Fruit fly (Drosophila melanogaster) whole organism, embryonic: Measurements from ENCODE around the gene MED14.

Source experiments
- Aef1 ChIP-seq: fragments of 200-800 bp; sonication (Bioruptor generic); IDR thresholded peaks from 3 replicates; pipeline ENCODE4 v1.3.6; 2022; ENCODE audit warnings: missing biosample characterization, missing genetic modification characterization
- Blimp-1 ChIP-seq: fragments of 200-800 bp; sonication (Bioruptor generic); optimal IDR thresholded peaks from 3 replicates; lab custom pipeline; 2018; ENCODE audit warnings: missing biosample characterization, missing genetic modification characterization, mild to moderate bottlenecking, moderate library complexity, missing genetic modification reagents
- CG1024 ChIP-seq: fragments of 200-800 bp; sonication (Bioruptor generic); IDR thresholded peaks from 2 replicates; pipeline ENCODE4 v1.3.6; 2022; ENCODE audit warnings: missing biosample characterization, missing genetic modification characterization
- CG12104 ChIP-seq: fragments of 200-800 bp; sonication (Bioruptor generic); optimal IDR thresholded peaks from 3 replicates; lab custom pipeline; 2016; ENCODE audit warnings: missing biosample characterization, missing genetic modification characterization
- CG12391 ChIP-seq: fragments of 200-800 bp; sonication (Bioruptor generic); optimal IDR thresholded peaks from 3 replicates; lab custom pipeline; 2018; ENCODE audit warnings: missing biosample characterization, mild to moderate bottlenecking, missing genetic modification characterization, moderate library complexity
- CG13624 ChIP-seq: fragments of 200-800 bp; sonication (Bioruptor generic); optimal IDR thresholded peaks from 2 replicates; lab custom pipeline; 2016; ENCODE audit warnings: missing biosample characterization, missing genetic modification characterization
- CG15011 ChIP-seq: fragments of 200-800 bp; sonication (Bioruptor generic); optimal IDR thresholded peaks from 3 replicates; lab custom pipeline; 2018; ENCODE audit warnings: missing biosample characterization, mild to moderate bottlenecking, missing genetic modification characterization
- CG16779 ChIP-seq: fragments of 200-800 bp; sonication (Bioruptor generic); IDR thresholded peaks from 2 replicates; pipeline ENCODE4 v1.3.6; 2022; ENCODE audit warnings: missing biosample characterization, missing genetic modification characterization
- CG17802 ChIP-seq: fragments of 200-800 bp; sonication (Bioruptor generic); optimal IDR thresholded peaks from 2 replicates; lab custom pipeline; 2018; ENCODE audit warnings: missing biosample characterization, mild to moderate bottlenecking, missing genetic modification characterization, moderate library complexity
- CG18619 ChIP-seq: fragments of 200-800 bp; sonication (Bioruptor generic); optimal IDR thresholded peaks from 3 replicates; lab custom pipeline; 2017; ENCODE audit warnings: missing biosample characterization, mild to moderate bottlenecking, missing genetic modification characterization
- CG2129 ChIP-seq: fragments of 200-800 bp; sonication (Bioruptor generic); IDR thresholded peaks from 2 replicates; pipeline ENCODE4 v1.3.6; 2022; ENCODE audit warnings: missing biosample characterization, missing genetic modification characterization; ENCODE audit not compliant: partially characterized antibody
- CG32772 ChIP-seq: fragments of 200-800 bp; sonication (Bioruptor generic); IDR thresholded peaks from 2 replicates; pipeline ENCODE4 v1.3.6; 2022; ENCODE audit warnings: missing biosample characterization, missing genetic modification characterization
- CG33213 ChIP-seq: fragments of 200-800 bp; sonication (Bioruptor generic); optimal IDR thresholded peaks from 3 replicates; lab custom pipeline; 2016; ENCODE audit warnings: missing biosample characterization, missing genetic modification characterization
- CG33557 ChIP-seq: fragments of 200-800 bp; sonication (Bioruptor generic); optimal IDR thresholded peaks from 2 replicates; lab custom pipeline; 2019; ENCODE audit warnings: missing biosample characterization, mild to moderate bottlenecking, missing genetic modification characterization, moderate library complexity
- CG4854 ChIP-seq: fragments of 200-800 bp; sonication (Bioruptor generic); optimal IDR thresholded peaks from 2 replicates; lab custom pipeline; 2016; ENCODE audit warnings: missing biosample characterization, missing genetic modification characterization, inconsistent platforms
- CG6654 ChIP-seq: fragments of 200-800 bp; sonication (Bioruptor generic); optimal IDR thresholded peaks from 2 replicates; lab custom pipeline; 2017; ENCODE audit warnings: missing biosample characterization, mild to moderate bottlenecking, missing genetic modification characterization
- CG6689 ChIP-seq: fragments of 200-800 bp; sonication (Bioruptor generic); IDR thresholded peaks from 2 replicates; pipeline ENCODE4 v1.3.6; 2022; ENCODE audit warnings: missing biosample characterization, missing genetic modification characterization
- CG7357 ChIP-seq: fragments of 200-800 bp; sonication (Bioruptor generic); IDR thresholded peaks from 3 replicates; pipeline ENCODE4 v1.3.6; 2022; ENCODE audit warnings: missing biosample characterization, missing genetic modification characterization
- CG7987 ChIP-seq: fragments of 200-800 bp; sonication (Bioruptor generic); optimal IDR thresholded peaks from 2 replicates; lab custom pipeline; 2018; ENCODE audit warnings: missing biosample characterization, mild to moderate bottlenecking, missing genetic modification characterization, moderate library complexity
- CG8388 ChIP-seq: fragments of 200-800 bp; sonication (Bioruptor generic); optimal IDR thresholded peaks from 2 replicates; lab custom pipeline; 2019; ENCODE audit warnings: missing biosample characterization, mild to moderate bottlenecking, missing genetic modification characterization, moderate library complexity
- CG8478 ChIP-seq: fragments of >200 bp; optimal IDR thresholded peaks from 2 replicates; lab custom pipeline; 2018
- CG9727 ChIP-seq: fragments of 200-800 bp; sonication (Bioruptor generic); optimal IDR thresholded peaks from 3 replicates; lab custom pipeline; 2017; ENCODE audit warnings: missing biosample characterization, mild to moderate bottlenecking, missing genetic modification characterization
- CG9797 ChIP-seq: fragments of 200-800 bp; sonication (Bioruptor generic); optimal IDR thresholded peaks from 3 replicates; lab custom pipeline; 2018; ENCODE audit warnings: missing biosample characterization, mild to moderate bottlenecking, missing genetic modification characterization
- CG9817 ChIP-seq: fragments of 200-800 bp; sonication (Bioruptor generic); optimal IDR thresholded peaks from 2 replicates; lab custom pipeline; 2018; ENCODE audit warnings: missing biosample characterization, mild to moderate bottlenecking, missing genetic modification characterization, moderate library complexity
- CG9876 ChIP-seq: fragments of 200-800 bp; sonication (Bioruptor generic); optimal IDR thresholded peaks from 2 replicates; lab custom pipeline; 2016; ENCODE audit warnings: missing biosample characterization, missing genetic modification characterization
- CG9932 ChIP-seq: fragments of 200-800 bp; sonication (Bioruptor generic); IDR thresholded peaks from 2 replicates; pipeline ENCODE4 v1.3.6; 2022; ENCODE audit warnings: missing biosample characterization, missing genetic modification characterization
- HmgD ChIP-seq: fragments of 200-800 bp; sonication (Bioruptor generic); optimal IDR thresholded peaks from 3 replicates; lab custom pipeline; 2016; ENCODE audit warnings: missing biosample characterization, missing genetic modification characterization
- Hsf ChIP-seq: fragments of 200-800 bp; sonication (Bioruptor generic); optimal IDR thresholded peaks from 3 replicates; lab custom pipeline; 2016; ENCODE audit warnings: missing biosample characterization, missing genetic modification characterization
- Jarid2 ChIP-seq: fragments of 200-800 bp; sonication (Bioruptor generic); optimal IDR thresholded peaks from 3 replicates; lab custom pipeline; 2017; ENCODE audit warnings: mild to moderate bottlenecking, missing biosample characterization, missing genetic modification reagents, missing genetic modification characterization
- Neu2 ChIP-seq: fragments of 200-800 bp; sonication (Bioruptor generic); optimal IDR thresholded peaks from 3 replicates; lab custom pipeline; 2016; ENCODE audit warnings: missing biosample characterization, missing genetic modification characterization, borderline replicate concordance
- Rfx ChIP-seq: fragments of 200-800 bp; sonication (Bioruptor generic); IDR thresholded peaks from 2 replicates; pipeline ENCODE4 v1.3.6; 2022; ENCODE audit warnings: missing biosample characterization, missing genetic modification characterization
- Stat92E ChIP-seq, 3 experiments: fragments of >200 bp in 2 of 3; fragments of 200-800 bp in 1 of 3; sonication (Bioruptor generic) in 1 of 3; optimal IDR thresholded peaks; 2 replicates each; lab custom pipeline; 2017 to 2019; ENCODE audit warnings: missing biosample characterization in 3 of 3, missing genetic modification characterization in 3 of 3, mild to moderate bottlenecking in 1 of 3, moderate library complexity in 1 of 3
- amos ChIP-seq: fragments of 200-800 bp; sonication (Bioruptor generic); IDR thresholded peaks from 2 replicates; pipeline ENCODE4 v1.3.6; 2022; ENCODE audit warnings: missing biosample characterization, missing genetic modification characterization; ENCODE audit not compliant: partially characterized antibody
- ash1 ChIP-seq: fragments of 200-800 bp; sonication (Bioruptor generic); optimal IDR thresholded peaks from 2 replicates; lab custom pipeline; 2018; ENCODE audit warnings: missing biosample characterization, mild to moderate bottlenecking, missing genetic modification characterization
- cato ChIP-seq: fragments of 200-800 bp; sonication (Bioruptor generic); optimal IDR thresholded peaks from 2 replicates; lab custom pipeline; 2016; ENCODE audit warnings: missing biosample characterization, missing genetic modification characterization, borderline replicate concordance
- cg ChIP-seq: fragments of 200-800 bp; sonication (Bioruptor generic); optimal IDR thresholded peaks from 3 replicates; lab custom pipeline; 2019; ENCODE audit warnings: missing biosample characterization, mild to moderate bottlenecking, missing genetic modification characterization, moderate library complexity
- chinmo ChIP-seq: fragments of 200-800 bp; sonication (Bioruptor generic); IDR thresholded peaks from 4 replicates; pipeline ENCODE4 v1.3.6; 2022; ENCODE audit warnings: missing biosample characterization, missing genetic modification characterization; ENCODE audit not compliant: partially characterized antibody
- crc ChIP-seq: fragments of 200-800 bp; sonication (Bioruptor generic); optimal IDR thresholded peaks from 2 replicates; lab custom pipeline; 2016; ENCODE audit warnings: missing biosample characterization, missing genetic modification characterization
- gcm ChIP-seq: fragments of 200-800 bp; sonication (Bioruptor generic); optimal IDR thresholded peaks from 2 replicates; lab custom pipeline; 2019; ENCODE audit warnings: missing biosample characterization, mild to moderate bottlenecking, missing genetic modification characterization, moderate library complexity
- gcm2 ChIP-seq: fragments of 200-800 bp; sonication (Bioruptor generic); optimal IDR thresholded peaks from 2 replicates; lab custom pipeline; 2016; ENCODE audit warnings: missing biosample characterization, missing genetic modification characterization
- gt ChIP-seq: fragments of 200-800 bp; sonication (Bioruptor generic); IDR thresholded peaks from 2 replicates; pipeline ENCODE4 v1.3.6; 2022; ENCODE audit warnings: missing biosample characterization, missing genetic modification characterization
- ken ChIP-seq: fragments of 200-800 bp; sonication (Bioruptor generic); IDR thresholded peaks from 3 replicates; pipeline ENCODE4 v1.3.6; 2022; ENCODE audit warnings: missing biosample characterization, missing genetic modification characterization
- peb ChIP-seq: fragments of 200-800 bp; sonication (Bioruptor generic); IDR thresholded peaks from 2 replicates; pipeline ENCODE4 v1.3.6; 2022; ENCODE audit warnings: missing biosample characterization, missing genetic modification characterization
- schlank ChIP-seq: fragments of 200-800 bp; sonication (Bioruptor generic); optimal IDR thresholded peaks from 2 replicates; lab custom pipeline; 2018; ENCODE audit warnings: missing biosample characterization, mild to moderate bottlenecking, missing genetic modification characterization
- sima ChIP-seq: fragments of 200-800 bp; sonication (Bioruptor generic); optimal IDR thresholded peaks from 2 replicates; lab custom pipeline; 2016; ENCODE audit warnings: missing biosample characterization, missing genetic modification characterization
- toy ChIP-seq: fragments of 200-800 bp; sonication (Bioruptor generic); IDR thresholded peaks from 2 replicates; pipeline ENCODE4 v1.3.6; 2022; ENCODE audit warnings: missing biosample characterization, missing genetic modification characterization
- trh ChIP-seq: fragments of 200-800 bp; sonication (Bioruptor generic); optimal IDR thresholded peaks from 2 replicates; lab custom pipeline; 2016; ENCODE audit warnings: missing biosample characterization, missing genetic modification characterization
- vfl ChIP-seq: fragments of 200-800 bp; sonication (Bioruptor generic); optimal IDR thresholded peaks from 2 replicates; lab custom pipeline; 2016; ENCODE audit warnings: missing biosample characterization, missing genetic modification characterization
- vvl ChIP-seq: fragments of 200-800 bp; sonication (Bioruptor generic); IDR thresholded peaks from 2 replicates; pipeline ENCODE4 v1.3.6; 2022; ENCODE audit warnings: missing biosample characterization, missing genetic modification characterization
- zf30C ChIP-seq: fragments of 200-800 bp; sonication (Bioruptor generic); optimal IDR thresholded peaks from 3 replicates; lab custom pipeline; 2018; ENCODE audit warnings: missing biosample characterization, mild to moderate bottlenecking, missing genetic modification characterization

The MED14 gene

DNA sequence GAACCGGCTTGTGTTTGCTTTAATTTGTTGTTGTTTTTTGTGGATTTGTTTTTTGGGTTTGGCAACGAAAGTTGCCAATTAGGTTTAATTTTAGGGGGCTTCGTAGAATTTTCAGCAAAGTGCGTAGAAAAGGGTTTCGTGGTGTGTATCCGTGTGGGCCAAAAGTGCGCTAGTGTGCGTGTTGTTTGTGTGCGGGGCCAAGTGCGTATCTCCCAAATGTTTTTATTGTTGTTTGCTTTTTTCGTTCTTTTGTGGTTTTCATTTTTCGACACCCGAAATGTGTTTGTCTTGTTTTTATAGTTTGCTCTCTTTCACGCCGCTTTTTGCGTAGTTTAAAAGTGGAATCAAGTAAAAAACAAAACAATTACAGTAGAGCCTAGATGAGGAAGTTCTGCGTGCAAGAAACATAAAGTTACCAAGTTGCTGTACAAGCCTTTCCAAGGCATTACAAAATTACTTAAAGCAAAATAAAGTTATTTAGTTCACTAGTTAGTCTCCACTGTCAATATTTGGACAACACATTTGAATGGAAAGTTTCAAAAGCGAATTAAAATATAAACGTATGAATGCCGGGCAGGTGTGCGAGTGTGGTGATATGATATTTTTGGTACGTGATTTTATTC is 46.1 kb upstream of the MED14 start (continued):
- TF ChIP-seq gcm (GFP tag; lab: Kevin White, UChicago) (no peak), gcm2 (no peak), CG6654 (peak; percentile 30), ash1 (GFP tag; lab: Kevin White, UChicago) (peak; percentile 79), CG9817 (peak; percentile 90), cg (GFP tag; lab: Kevin White, UChicago) (peak; percentile 60), CG32772 (GFP tag; lab: Robert Waterston, UW) (peak; percentile 74), CG2129 (GFP tag; lab: Robert Waterston, UW) (no peak), HmgD (GFP tag; lab: Kevin White, UChicago) (peak; percentile 8), gt (GFP tag; lab: Robert Waterston, UW) (no peak), zf30C (no peak), CG1024 (no peak), vvl (GFP tag; lab: Robert Waterston, UW) (peak; percentile 92), CG4854 (peak; percentile 55), CG33557 (GFP tag; lab: Kevin White, UChicago) (no peak), amos (GFP tag; lab: Robert Waterston, UW) (no peak), vfl (peak; percentile 94), CG12104 (GFP tag; lab: Kevin White, UChicago) (peak; percentile 48), CG33213 (GFP tag; lab: Kevin White, UChicago) (peak; percentile 67), ken (GFP tag; lab: Robert Waterston, UW) (peak; percentile 59; the same call in 1 of the 3 replicates), toy (GFP tag; lab: Robert Waterston, UW) (peak; percentile 67), CG9876 (GFP tag; lab: Kevin White, UChicago) (peak; percentile 61), Neu2 (no peak), CG18619 (GFP tag; lab: Kevin White, UChicago) (peak; percentile 84), Aef1 (peak; percentile 85), CG8478 (no peak), crc (GFP tag; lab: Kevin White, UChicago) (peak; percentile 84), trh (no peak), CG12391 (tag; lab: Kevin White, UChicago) (peak; percentile 69), CG7987 (GFP tag; lab: Kevin White, UChicago) (peak; percentile 65), CG8388 (GFP tag; lab: Kevin White, UChicago) (peak; percentile 8), chinmo (GFP tag; lab: Robert Waterston, UW) (peak; percentile 65; the same call in 1 of the 4 replicates), CG17802 (tag; lab: Kevin White, UChicago) (no peak), CG9797 (GFP tag; lab: Kevin White, UChicago) (no peak), Stat92E (GFP tag; optimal IDR thresholded peaks at IDR 0.05; lab: Kevin White, UChicago) (no peak), Rfx (GFP tag; lab: Robert Waterston, UW) (peak; percentile 96), CG7357 (peak; percentile 62), cato (no peak), peb (peak; percentile 35; the same call in 1 of the 2 replicates), Jarid2 (peak; percentile 18), CG9727 (peak; percentile 84), CG6689 (GFP tag; lab: Robert Waterston, UW) (peak; percentile 74), CG16779 (GFP tag; lab: Robert Waterston, UW) (peak; percentile 92), CG13624 (GFP tag; lab: Kevin White, UChicago) (peak; percentile 96), Blimp-1 (no peak), CG9932 (GFP tag; lab: Robert Waterston, UW) (peak; percentile 99), CG15011 (peak; percentile 76), sima (no peak), schlank (peak; percentile 95), Hsf (GFP tag; lab: Kevin White, UChicago) (peak; percentile 84)
